Fruit fly (Drosophila melanogaster) whole organism, embryonic: ENCODE results near the gene KdelR.

ENCODE experiments used
- Abd-B ChIP-seq: fragments of 200-800 bp; sonication (Bioruptor generic); optimal IDR thresholded peaks from 2 replicates; lab custom pipeline; 2018; ENCODE audit warnings: missing biosample characterization, mild to moderate bottlenecking, missing genetic modification characterization, moderate library complexity
- Ada2b ChIP-seq: fragments of 200-800 bp; sonication (Bioruptor generic); IDR thresholded peaks from 2 replicates; pipeline ENCODE4 v1.3.6; 2022; ENCODE audit warnings: missing biosample characterization, missing genetic modification characterization
- Atf6 ChIP-seq: fragments of 200-800 bp; sonication (Bioruptor generic); IDR thresholded peaks from 2 replicates; pipeline ENCODE4 v1.3.6; 2022; ENCODE audit warnings: missing biosample characterization, missing genetic modification characterization
- Bgb ChIP-seq: fragments of 200-800 bp; sonication (Bioruptor generic); IDR thresholded peaks from 2 replicates; pipeline ENCODE4 v1.3.6; 2022; ENCODE audit warnings: missing biosample characterization, missing genetic modification characterization; ENCODE audit not compliant: partially characterized antibody
- CG11504 ChIP-seq: fragments of 200-800 bp; sonication (Bioruptor generic); optimal IDR thresholded peaks from 3 replicates; lab custom pipeline; 2019; ENCODE audit warnings: missing biosample characterization, mild to moderate bottlenecking, missing genetic modification characterization, moderate library complexity
- CG12155 ChIP-seq: fragments of 200-800 bp; sonication (Bioruptor generic); optimal IDR thresholded peaks from 3 replicates; lab custom pipeline; 2016; ENCODE audit warnings: missing biosample characterization, missing genetic modification characterization
- CG12744 ChIP-seq: fragments of 200-800 bp; sonication (Bioruptor generic); optimal IDR thresholded peaks from 2 replicates; lab custom pipeline; 2016; ENCODE audit warnings: missing biosample characterization, missing genetic modification characterization
- CG1602 ChIP-seq: fragments of 200-800 bp; sonication (Bioruptor generic); optimal IDR thresholded peaks from 3 replicates; lab custom pipeline; 2016; ENCODE audit warnings: missing biosample characterization, missing genetic modification characterization
- CG1647 ChIP-seq: fragments of 200-800 bp; sonication (Bioruptor generic); optimal IDR thresholded peaks from 3 replicates; lab custom pipeline; 2016; ENCODE audit warnings: missing biosample characterization, missing genetic modification characterization
- CG17361 ChIP-seq: fragments of 200-800 bp; sonication (Bioruptor generic); IDR thresholded peaks from 3 replicates; pipeline ENCODE4 v1.3.6; 2022; ENCODE audit warnings: missing biosample characterization, missing genetic modification characterization
- CG18262 ChIP-seq: fragments of 200-800 bp; optimal IDR thresholded peaks from 3 replicates; lab custom pipeline; 2019; ENCODE audit warnings: missing biosample characterization, mild to moderate bottlenecking, missing genetic modification characterization, moderate library complexity
- CG30020 ChIP-seq: fragments of 200-800 bp; optimal IDR thresholded peaks from 2 replicates; lab custom pipeline; 2019; ENCODE audit warnings: missing biosample characterization, mild to moderate bottlenecking, missing genetic modification characterization, moderate library complexity
- CG31365 ChIP-seq: fragments of 200-800 bp; sonication (Bioruptor generic); optimal IDR thresholded peaks from 2 replicates; lab custom pipeline; 2018; ENCODE audit warnings: missing biosample characterization, mild to moderate bottlenecking, missing genetic modification characterization
- CG34422 ChIP-seq: fragments of 200-800 bp; sonication (Bioruptor generic); IDR thresholded peaks from 3 replicates; pipeline ENCODE4 v1.3.6; 2022; ENCODE audit warnings: missing biosample characterization, missing genetic modification characterization
- CG3838 ChIP-seq: fragments of 200-800 bp; sonication (Bioruptor generic); optimal IDR thresholded peaks from 3 replicates; lab custom pipeline; 2016; ENCODE audit warnings: missing biosample characterization, missing genetic modification characterization
- CG4360 ChIP-seq: fragments of 200-800 bp; sonication (Bioruptor generic); IDR thresholded peaks from 2 replicates; pipeline ENCODE4 v1.3.6; 2022; ENCODE audit warnings: missing biosample characterization, missing genetic modification characterization
- CG43689 ChIP-seq: fragments of 200-800 bp; sonication (Bioruptor generic); IDR thresholded peaks from 2 replicates; pipeline ENCODE4 v1.3.6; 2022; ENCODE audit warnings: missing biosample characterization, missing genetic modification characterization
- CG7357 ChIP-seq: fragments of 200-800 bp; sonication (Bioruptor generic); IDR thresholded peaks from 3 replicates; pipeline ENCODE4 v1.3.6; 2022; ENCODE audit warnings: missing biosample characterization, missing genetic modification characterization
- CG8924 ChIP-seq: fragments of 200-800 bp; optimal IDR thresholded peaks from 3 replicates; lab custom pipeline; 2019; ENCODE audit warnings: missing biosample characterization, mild to moderate bottlenecking, missing genetic modification characterization, moderate library complexity
- Camta ChIP-seq: fragments of 200-800 bp; sonication (Bioruptor generic); optimal IDR thresholded peaks from 2 replicates; lab custom pipeline; 2016; ENCODE audit warnings: missing biosample characterization, missing genetic modification characterization
- CrebB ChIP-seq: fragments of 200-800 bp; sonication (Bioruptor generic); optimal IDR thresholded peaks from 3 replicates; lab custom pipeline; 2018; ENCODE audit warnings: missing biosample characterization, mild to moderate bottlenecking, missing genetic modification characterization
- Dip3 ChIP-seq: fragments of 200-800 bp; sonication (Bioruptor generic); optimal IDR thresholded peaks from 3 replicates; lab custom pipeline; 2016; ENCODE audit warnings: missing biosample characterization, missing genetic modification characterization
- HLH54F ChIP-seq: fragments of 200-800 bp; sonication (Bioruptor generic); optimal IDR thresholded peaks from 3 replicates; lab custom pipeline; 2016; ENCODE audit warnings: missing biosample characterization, missing genetic modification characterization
- Hand ChIP-seq: fragments of 200-800 bp; sonication (Bioruptor generic); optimal IDR thresholded peaks from 2 replicates; lab custom pipeline; 2017; ENCODE audit warnings: mild to moderate bottlenecking, missing biosample characterization, missing genetic modification reagents, missing genetic modification characterization
- HmgD ChIP-seq: fragments of 200-800 bp; sonication (Bioruptor generic); optimal IDR thresholded peaks from 3 replicates; lab custom pipeline; 2016; ENCODE audit warnings: missing biosample characterization, missing genetic modification characterization
- Hr51 ChIP-seq, 2 experiments: fragments of 200-800 bp; sonication (Bioruptor generic); optimal IDR thresholded peaks; 2 replicates in 1 of 2; 3 replicates in 1 of 2; lab custom pipeline; 2016 to 2018; ENCODE audit warnings: missing biosample characterization in 2 of 2, missing genetic modification characterization in 2 of 2, mild to moderate bottlenecking in 1 of 2, moderate library complexity in 1 of 2
- NC2α ChIP-seq: fragments of 200-800 bp; sonication (Bioruptor generic); optimal IDR thresholded peaks from 2 replicates; lab custom pipeline; 2016; ENCODE audit warnings: missing biosample characterization, missing genetic modification characterization
- Pdp1 ChIP-seq, 2 experiments: fragments of 200-800 bp; sonication (Bioruptor generic); optimal IDR thresholded peaks; 3 replicates each; lab custom pipeline; 2016; ENCODE audit warnings: missing biosample characterization in 2 of 2, missing genetic modification characterization in 2 of 2, mild to moderate bottlenecking in 1 of 2, moderate library complexity in 1 of 2
- Rfx ChIP-seq: fragments of 200-800 bp; sonication (Bioruptor generic); IDR thresholded peaks from 2 replicates; pipeline ENCODE4 v1.3.6; 2022; ENCODE audit warnings: missing biosample characterization, missing genetic modification characterization
- Side ChIP-seq: fragments of 200-800 bp; sonication (Bioruptor generic); optimal IDR thresholded peaks from 2 replicates; lab custom pipeline; 2016; ENCODE audit warnings: missing biosample characterization, missing genetic modification characterization
- Sin3A ChIP-seq: fragments of >200 bp; optimal IDR thresholded peaks from 2 replicates; lab custom pipeline; 2018
- Xrp1 ChIP-seq: fragments of 200-800 bp; sonication (Bioruptor generic); IDR thresholded peaks from 2 replicates; pipeline ENCODE4 v1.3.6; 2022; ENCODE audit warnings: missing biosample characterization, missing genetic modification characterization
- YL-1 ChIP-seq: fragments of 200-800 bp; sonication (Bioruptor generic); optimal IDR thresholded peaks from 3 replicates; lab custom pipeline; 2017; ENCODE audit warnings: missing biosample characterization, mild to moderate bottlenecking, missing genetic modification characterization
- bcd ChIP-seq: fragments of 200-800 bp; sonication (Bioruptor generic); optimal IDR thresholded peaks from 2 replicates; lab custom pipeline; 2017; ENCODE audit warnings: missing biosample characterization, mild to moderate bottlenecking, missing genetic modification characterization
- caup ChIP-seq: fragments of 200-800 bp; sonication (Bioruptor generic); optimal IDR thresholded peaks from 3 replicates; lab custom pipeline; 2017; ENCODE audit warnings: missing biosample characterization, mild to moderate bottlenecking, missing genetic modification characterization, moderate library complexity; ENCODE audit not compliant: severe bottlenecking
- dmrt99B ChIP-seq: fragments of 200-800 bp; sonication (Bioruptor generic); optimal IDR thresholded peaks from 2 replicates; lab custom pipeline; 2018; ENCODE audit warnings: missing biosample characterization, mild to moderate bottlenecking, missing genetic modification characterization, moderate library complexity
- grau ChIP-seq: fragments of 200-800 bp; optimal IDR thresholded peaks from 3 replicates; lab custom pipeline; 2019; ENCODE audit warnings: missing biosample characterization, mild to moderate bottlenecking, missing genetic modification characterization, moderate library complexity
- inv ChIP-seq: fragments of 200-800 bp; sonication (Bioruptor generic); IDR thresholded peaks from 2 replicates; pipeline ENCODE4 v1.3.6; 2022; ENCODE audit warnings: missing biosample characterization, missing genetic modification characterization; ENCODE audit not compliant: partially characterized antibody
- lab ChIP-seq: fragments of 200-800 bp; sonication (Bioruptor generic); optimal IDR thresholded peaks from 3 replicates; lab custom pipeline; 2017; ENCODE audit warnings: missing biosample characterization, missing genetic modification characterization, mild to moderate bottlenecking, moderate library complexity, missing genetic modification reagents
- lmd ChIP-seq: fragments of 200-800 bp; sonication (Bioruptor generic); IDR thresholded peaks from 2 replicates; pipeline ENCODE4 v1.3.6; 2022; ENCODE audit warnings: missing biosample characterization, missing genetic modification characterization
- nau ChIP-seq: fragments of 200-800 bp; sonication (Bioruptor generic); optimal IDR thresholded peaks from 3 replicates; lab custom pipeline; 2017; ENCODE audit warnings: missing biosample characterization, mild to moderate bottlenecking, missing genetic modification characterization, missing genetic modification reagents
- otp ChIP-seq: fragments of 200-800 bp; sonication (Bioruptor generic); IDR thresholded peaks from 3 replicates; pipeline ENCODE4, ENCODE4 v1.3.6; 2022; ENCODE audit warnings: missing biosample characterization, missing genetic modification characterization
- peb ChIP-seq: fragments of 200-800 bp; sonication (Bioruptor generic); IDR thresholded peaks from 2 replicates; pipeline ENCODE4 v1.3.6; 2022; ENCODE audit warnings: missing biosample characterization, missing genetic modification characterization
- pum ChIP-seq: fragments of 200-800 bp; sonication (Bioruptor generic); optimal IDR thresholded peaks from 2 replicates; lab custom pipeline; 2016; ENCODE audit warnings: missing biosample characterization, missing genetic modification characterization
- scrt ChIP-seq: fragments of 200-800 bp; sonication (Bioruptor generic); optimal IDR thresholded peaks from 2 replicates; lab custom pipeline; 2018; ENCODE audit warnings: missing biosample characterization, mild to moderate bottlenecking, missing genetic modification characterization, moderate library complexity
- so ChIP-seq: fragments of 200-800 bp; sonication (Bioruptor generic); IDR thresholded peaks from 3 replicates; pipeline ENCODE4 v1.3.6; 2022; ENCODE audit warnings: missing biosample characterization, missing genetic modification characterization
- ssp ChIP-seq: fragments of 200-800 bp; sonication (Bioruptor generic); IDR thresholded peaks from 2 replicates; pipeline ENCODE4 v1.3.6; 2022; ENCODE audit warnings: missing biosample characterization, missing genetic modification characterization
- usp ChIP-seq: fragments of >200 bp; optimal IDR thresholded peaks from 2 replicates; lab custom pipeline; 2017; ENCODE audit warnings: missing biosample characterization, missing genetic modification characterization
- zfh1 ChIP-seq: fragments of 200-800 bp; sonication (Bioruptor generic); IDR thresholded peaks from 3 replicates; pipeline ENCODE4 v1.3.6; 2022; ENCODE audit warnings: missing biosample characterization, missing genetic modification characterization

KdelR gene

DNA sequence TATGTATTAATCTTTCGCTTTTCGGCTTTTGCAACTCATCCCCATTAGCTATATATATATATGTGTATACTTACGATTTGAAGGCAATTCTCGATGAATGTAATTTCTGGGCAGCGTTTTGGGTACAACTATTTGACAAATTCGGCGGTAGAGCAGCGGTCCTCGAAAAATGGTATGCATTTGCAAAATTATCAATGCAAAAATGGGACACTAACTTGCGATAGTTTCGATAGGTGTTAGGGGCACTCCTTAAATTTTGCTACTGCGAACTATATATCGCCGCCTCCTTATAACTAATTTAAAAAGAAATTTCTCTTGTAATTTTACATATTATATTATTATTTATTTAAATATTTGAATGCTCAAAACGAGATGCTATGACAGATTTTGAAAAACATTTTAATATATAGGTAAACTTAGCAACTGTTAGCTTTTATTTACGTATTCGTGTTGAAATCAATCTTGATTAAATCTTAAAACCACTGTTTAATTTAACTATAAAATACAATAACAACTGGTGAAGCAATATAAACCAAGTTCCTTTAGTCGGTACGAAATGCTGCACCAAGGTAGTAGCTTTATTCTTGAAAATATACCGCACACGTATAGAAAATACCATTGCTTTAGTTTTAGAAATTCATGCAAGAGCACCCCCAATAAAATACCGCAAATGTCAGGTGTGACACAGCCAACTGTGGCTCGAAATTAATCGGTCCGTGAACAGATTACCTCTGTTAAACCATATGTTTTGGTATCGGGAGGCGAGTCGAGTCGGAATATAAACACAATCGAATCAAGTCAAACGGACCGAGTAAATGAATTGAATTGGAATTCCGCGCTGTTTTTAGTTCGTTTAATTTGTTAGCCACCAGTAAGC lies 13.2 kb upstream of the KdelR start, which contains the start of the genes CG5355 and Klp31E (continued):
- TF ChIP-seq Xrp1 (GFP tag; lab: Robert Waterston, UW) (peak; percentile 56; the same call in 1 of the 2 replicates), lab (no peak), bcd (GFP tag; lab: Kevin White, UChicago) (peak; percentile 72), CG4360 (GFP tag; lab: Robert Waterston, UW) (no peak), HLH54F (GFP tag; lab: Kevin White, UChicago) (peak; percentile 49), peb (GFP tag; lab: Robert Waterston, UW) (no peak), grau (tag; lab: Kevin White, UChicago) (peak; percentile 79), caup (GFP tag; lab: Kevin White, UChicago) (peak; percentile 61), zfh1 (peak; percentile 57; the same call in 2 of the 3 replicates), CG3838 (no peak), so (peak; percentile 70; the same call in 1 of the 3 replicates), CG1647 (GFP tag; lab: Kevin White, UChicago) (peak; percentile 10), CG30020 (tag; lab: Kevin White, UChicago) (peak; percentile 95), Rfx (GFP tag; lab: Robert Waterston, UW) (peak; percentile 53), usp (GFP tag; lab: Kevin White, UChicago) (no peak), Hr51 (GFP tag; optimal IDR thresholded peaks at IDR 0.05; lab: Kevin White, UChicago) (peak in 1 of 2 experiments; percentile 40), Bgb (peak; percentile 63), CG12744 (no peak), CG43689 (GFP tag; lab: Robert Waterston, UW) (no peak), Camta (GFP tag; lab: Kevin White, UChicago) (no peak), CG7357 (peak; percentile 49; the same call in 1 of the 3 replicates), Ada2b (0 out of 2 replicates have a peak, but pooled peaks have one; percentile 7), HmgD (GFP tag; lab: Kevin White, UChicago) (peak; percentile 56), CG11504 (peak; percentile 79), CG18262 (tag; lab: Kevin White, UChicago) (peak; percentile 86), ssp (GFP tag; lab: Robert Waterston, UW) (peak; percentile 74), CG1602 (GFP tag; lab: Kevin White, UChicago) (peak; percentile 68), Sin3A (lab: Kevin White, UChicago) (no peak), CG34422 (GFP tag; lab: Robert Waterston, UW) (peak; percentile 18; the same call in 1 of the 3 replicates), Pdp1 (GFP tag; optimal IDR thresholded peaks at IDR 0.05; lab: Kevin White, UChicago) (peak in 1 of 2 experiments; percentile 62), inv (GFP tag; lab: Robert Waterston, UW) (peak; percentile 57), nau (GFP tag; lab: Kevin White, UChicago) (no peak), CG31365 (tag; lab: Kevin White, UChicago) (no peak), Side (GFP tag; lab: Kevin White, UChicago) (peak; percentile 42), CG12155 (GFP tag; lab: Kevin White, UChicago) (peak; percentile 41), Atf6 (GFP tag; lab: Robert Waterston, UW) (peak; percentile 62), scrt (GFP tag; lab: Kevin White, UChicago) (peak; percentile 63), otp (GFP tag; lab: Robert Waterston, UW) (no peak), Abd-B (no peak), NC2α (GFP tag; lab: Kevin White, UChicago) (no peak), CrebB (tag; lab: Kevin White, UChicago) (no peak), lmd (peak; percentile 52), CG8924 (tag; lab: Kevin White, UChicago) (peak; percentile 76), CG17361 (GFP tag; lab: Robert Waterston, UW) (peak; percentile 95), Dip3 (GFP tag; lab: Kevin White, UChicago) (peak; percentile 46), dmrt99B (tag; lab: Kevin White, UChicago) (no peak), YL-1 (GFP tag; lab: Kevin White, UChicago) (peak; percentile 41), pum (GFP tag; lab: Kevin White, UChicago) (peak; percentile 58), Hand (no peak)
